Fruit fly (Drosophila melanogaster): ENCODE results near the gene Nnk.

The Nnk gene

dm6 chr3R:17784189-17784588 lies 20.9 kb downstream of the Nnk start:
- TF ChIP-seq CG4318 (GFP tag; optimal IDR thresholded peaks at IDR 0.05) (no peak), dac (GFP tag; optimal IDR thresholded peaks at IDR 0.05) (no peak), CG6792 (GFP tag; optimal IDR thresholded peaks at IDR 0.05) (no peak), Hr38 (GFP tag; optimal IDR thresholded peaks at IDR 0.05) (no peak), Eip75B (GFP tag; optimal IDR thresholded peaks at IDR 0.05) (no peak), CG32006 (GFP tag; optimal IDR thresholded peaks at IDR 0.05) (peak; percentile 39), CG10669 (GFP tag; optimal IDR thresholded peaks at IDR 0.05) (no peak), dsx (GFP tag; optimal IDR thresholded peaks at IDR 0.05; ENCODE audit: poor library complexity, severe bottlenecking) (no peak), CG31627 (GFP tag; optimal IDR thresholded peaks at IDR 0.05) (no peak), Hr4 (GFP tag; optimal IDR thresholded peaks at IDR 0.05) (peak; percentile 28), CG6163 (GFP tag; IDR thresholded peaks at IDR 0.05) (no peak), svp (GFP tag) (no peak), spab (GFP tag; optimal IDR thresholded peaks at IDR 0.05) (no peak), lz (GFP tag; optimal IDR thresholded peaks at IDR 0.05) (no peak), CG9139 (GFP tag; optimal IDR thresholded peaks at IDR 0.05) (no peak), CG11762 (GFP tag; optimal IDR thresholded peaks at IDR 0.05; ENCODE audit: insufficient read depth) (no peak), fd59A (GFP tag; optimal IDR thresholded peaks at IDR 0.05) (no peak), CG11902 (GFP tag; optimal IDR thresholded peaks at IDR 0.05) (no peak), Hr39 (GFP tag; optimal IDR thresholded peaks at IDR 0.05) (no peak), achi (GFP tag; optimal IDR thresholded peaks at IDR 0.05) (no peak), CG6854 (GFP tag; optimal IDR thresholded peaks at IDR 0.05) (no peak), salr (GFP tag; optimal IDR thresholded peaks at IDR 0.05) (no peak), CG3032 (tag; optimal IDR thresholded peaks at IDR 0.05) (no peak), Ets21C (GFP tag; optimal IDR thresholded peaks at IDR 0.05) (no peak), pdm3 (GFP tag; optimal IDR thresholded peaks at IDR 0.05) (no peak), Ets96B (tag; optimal IDR thresholded peaks at IDR 0.05) (no peak), Blimp-1 (GFP tag; optimal IDR thresholded peaks at IDR 0.05) (no peak), CG8319 (GFP tag; optimal IDR thresholded peaks at IDR 0.05) (no peak), Sox15 (GFP tag; optimal IDR thresholded peaks at IDR 0.05) (no peak), ss (GFP tag; optimal IDR thresholded peaks at IDR 0.05) (no peak), cyc (GFP tag; optimal IDR thresholded peaks at IDR 0.05) (no peak), Smox (GFP tag; optimal IDR thresholded peaks at IDR 0.05) (no peak), net (GFP tag; optimal IDR thresholded peaks at IDR 0.05) (no peak), CG1621 (tag; optimal IDR thresholded peaks at IDR 0.05) (no peak), Gug (GFP tag; IDR thresholded peaks at IDR 0.05) (no peak), CG15336 (GFP tag; IDR thresholded peaks at IDR 0.05) (peak; percentile 37; the same call in 1 of the 2 replicates), CG6808 (GFP tag; optimal IDR thresholded peaks at IDR 0.05) (no peak), vri (GFP tag; optimal IDR thresholded peaks at IDR 0.05) (no peak), CG8119 (GFP tag; IDR thresholded peaks at IDR 0.05) (0 out of 3 replicates have a peak, but pooled peaks have one; percentile 19), CG8632 (GFP tag; optimal IDR thresholded peaks at IDR 0.05) (no peak), Eip78C (GFP tag) (peak; percentile 52), Met (GFP tag; optimal IDR thresholded peaks at IDR 0.05) (no peak), eg (GFP tag; IDR thresholded peaks at IDR 0.05) (peak; percentile 56; the same call in 2 of the 3 replicates), esn (GFP tag; optimal IDR thresholded peaks at IDR 0.05) (no peak), fkh (GFP tag; optimal IDR thresholded peaks at IDR 0.05) (no peak)
